Worm (Caenorhabditis elegans) whole organism, L4/young adult: ENCODE data around the gene F07H5.10.

Experiments
- W03F9.2 ChIP-seq: fragments of 150-350 bp; optimal IDR thresholded peaks from 2 replicates; lab custom pipeline; 2014; ENCODE audit warnings: missing biosample characterization, missing genetic modification characterization
- him-1 ChIP-seq: sonication (generic microtip); optimal IDR thresholded peaks from 2 replicates; lab custom pipeline; 2016; ENCODE audit warnings: missing genotype, missing genetic modification reagents, missing genetic modification characterization, missing compliant biosample characterization

- no peak for TF ChIP-seq W03F9.2 (tag; lab: Kevin White, UChicago)
- TF ChIP-seq him-1, result no peak
These were observed 14.3 kb downstream of the F07H5.10 start, which contains the start of gene F07H5.7 for ce11 chrII:8794072-8794471.
